Worm (Caenorhabditis elegans): Measurements from ENCODE around the gene D1005.10.

Gene D1005.10

ce11 chrX:1458793-1459192, 27.2 kb downstream of the D1005.10 start, which contains the start of gene D1005.2 (continued):
- no peak for TF ChIP-seq dox-1 (GFP tag; IDR thresholded peaks at IDR 0.05)
- no peak for TF ChIP-seq lin-54 (GFP tag; optimal IDR thresholded peaks at IDR 0.05)
- TF ChIP-seq F57A8.1 (GFP tag; optimal IDR thresholded peaks at IDR 0.05), result no peak

- TF ChIP-seq die-1 (tag; optimal IDR thresholded peaks at IDR 0.05), result no peak
- no peak for TF ChIP-seq lag-1 (GFP tag; IDR thresholded peaks at IDR 0.05)
- TF ChIP-seq snpc-1.3 (tag; optimal IDR thresholded peaks at IDR 0.05; ENCODE audit: insufficient read depth), result no peak
- peak; percentile 35 for TF ChIP-seq K12H6.12 (tag; optimal IDR thresholded peaks at IDR 0.05)
- no peak for TF ChIP-seq dpff-1 (tag; optimal IDR thresholded peaks at IDR 0.05)
- no peak for TF ChIP-seq sdz-38 (tag; optimal IDR thresholded peaks at IDR 0.05)
- TF ChIP-seq snpc-3.4 (tag; optimal IDR thresholded peaks at IDR 0.05), result no peak
- TF ChIP-seq bed-2 (GFP tag; IDR thresholded peaks at IDR 0.05), result no peak
- TF ChIP-seq ceh-100 (GFP tag; IDR thresholded peaks at IDR 0.05), result no peak
- TF ChIP-seq cebp-1 (GFP tag; IDR thresholded peaks at IDR 0.05), result 0 out of 2 replicates have a peak, but pooled peaks have one; percentile 15
- no peak for TF ChIP-seq cebp-1 (tag; optimal IDR thresholded peaks at IDR 0.05)
- no peak for TF ChIP-seq chd-7 (tag; optimal IDR thresholded peaks at IDR 0.05)
- no peak for TF ChIP-seq rpc-1 (optimal IDR thresholded peaks at IDR 0.05)
- no peak for TF ChIP-seq rpc-1 (tag; optimal IDR thresholded peaks at IDR 0.05)
- TF ChIP-seq attf-5 (GFP tag; optimal IDR thresholded peaks at IDR 0.05), result peak; percentile 37
- TF ChIP-seq lin-35 (GFP tag; optimal IDR thresholded peaks at IDR 0.05), result no peak
- peak; percentile 19 for TF ChIP-seq lin-40 (tag; optimal IDR thresholded peaks at IDR 0.05)
- TF ChIP-seq atf-7 (tag; optimal IDR thresholded peaks at IDR 0.05), result peak; percentile 55
- TF ChIP-seq F55B11.4 (tag; optimal IDR thresholded peaks at IDR 0.05; ENCODE audit: borderline replicate concordance, insufficient read depth), result no peak
- no peak for TF ChIP-seq ets-4 (GFP tag; optimal IDR thresholded peaks at IDR 0.05)
- no peak for TF ChIP-seq lir-1 (GFP tag; conservative IDR thresholded peaks at IDR 0.05)
- TF ChIP-seq xnd-1 (tag; optimal IDR thresholded peaks at IDR 0.05), result no peak
- TF ChIP-seq tbx-9 (tag; optimal IDR thresholded peaks at IDR 0.05; ENCODE audit: borderline replicate concordance), result no peak
- 0 out of 2 replicates have a peak, but pooled peaks have one; percentile 20 for TF ChIP-seq let-526 (GFP tag; IDR thresholded peaks at IDR 0.05)
- no peak for TF ChIP-seq aptf-3 (GFP tag; IDR thresholded peaks at IDR 0.05)
- no peak for TF ChIP-seq mes-4 (tag; optimal IDR thresholded peaks at IDR 0.05)
- 0 out of 2 replicates have a peak, but pooled peaks have one; percentile 13 for TF ChIP-seq egrh-3 (GFP tag; IDR thresholded peaks at IDR 0.05)
- peak; percentile 17 for TF ChIP-seq madf-10 (tag; optimal IDR thresholded peaks at IDR 0.05)
- TF ChIP-seq nfyb-1 (GFP tag; IDR thresholded peaks at IDR 0.05), result 0 out of 2 replicates have a peak, but pooled peaks have one; percentile 24
- TF ChIP-seq D2030.7 (GFP tag; IDR thresholded peaks at IDR 0.05), result no peak
- TF ChIP-seq hmg-1.2 (GFP tag; IDR thresholded peaks at IDR 0.05), result 0 out of 2 replicates have a peak, but pooled peaks have one; percentile 5
- TF ChIP-seq F57A8.1 (GFP tag; optimal IDR thresholded peaks at IDR 0.05), result no peak
- TF ChIP-seq efl-1 (GFP tag; optimal IDR thresholded peaks at IDR 0.05), result no peak
- no peak for TF ChIP-seq zim-3 (tag; optimal IDR thresholded peaks at IDR 0.05)
- TF ChIP-seq madf-6 (GFP tag; IDR thresholded peaks at IDR 0.05), result no peak
- no peak for TF ChIP-seq nhr-90 (tag; optimal IDR thresholded peaks at IDR 0.05)
- no peak for TF ChIP-seq Y95B8A.8 (GFP tag; IDR thresholded peaks at IDR 0.05)
- no peak for TF ChIP-seq ztf-25 (GFP tag; IDR thresholded peaks at IDR 0.05)
- no peak for TF ChIP-seq ztf-18 (tag; optimal IDR thresholded peaks at IDR 0.05)
- TF ChIP-seq egl-18 (GFP tag; IDR thresholded peaks at IDR 0.05), result no peak
- TF ChIP-seq somi-1 (GFP tag; optimal IDR thresholded peaks at IDR 0.05), result peak; percentile 50
- peak; percentile 38 for TF ChIP-seq unc-62 (GFP tag; optimal IDR thresholded peaks at IDR 0.05)
- no peak for TF ChIP-seq F33H1.4 (GFP tag; IDR thresholded peaks at IDR 0.05)
- TF ChIP-seq dox-1 (GFP tag; IDR thresholded peaks at IDR 0.05), result no peak
- no peak for TF ChIP-seq F52B5.7 (tag; optimal IDR thresholded peaks at IDR 0.05)
These were observed 29.5 kb downstream of the D1005.10 start for ce11 chrX:1456350-1457080.
